Worm (Caenorhabditis elegans): Measurements from ENCODE around the gene rpb-4.

DNA sequence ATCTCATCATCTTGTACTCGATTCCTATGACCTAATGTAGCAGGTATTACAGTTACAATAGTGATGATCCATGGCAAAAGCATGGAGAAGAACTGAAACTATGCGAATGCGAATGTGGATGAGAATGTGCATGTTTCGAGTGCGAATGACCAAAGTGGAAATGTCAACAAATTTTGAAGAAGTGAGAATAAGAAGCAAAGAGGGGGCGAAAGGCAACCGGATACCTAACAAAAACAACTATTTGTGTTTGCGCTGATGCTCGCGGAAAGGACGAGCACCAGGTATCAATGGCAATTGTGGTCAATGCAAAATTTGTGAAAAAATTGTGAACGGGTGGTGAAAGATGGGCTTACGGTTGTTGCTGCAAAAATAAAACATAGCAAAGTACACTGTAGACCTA is 28.3 kb downstream of the rpb-4 start, which contains the start of gene nas-7:
- TF ChIP-seq elt-2 (tag; optimal IDR thresholded peaks at IDR 0.05), result no peak
- TF ChIP-seq hlh-15 (tag; optimal IDR thresholded peaks at IDR 0.05), result no peak
- no peak for TF ChIP-seq ceh-6 (GFP tag; optimal IDR thresholded peaks at IDR 0.05)
- TF ChIP-seq ama-1 (optimal IDR thresholded peaks at IDR 0.05), result no peak
- no peak for TF ChIP-seq tbx-2 (tag; optimal IDR thresholded peaks at IDR 0.05)
- TF ChIP-seq mec-3 (tag; optimal IDR thresholded peaks at IDR 0.05; ENCODE audit: borderline replicate concordance), result no peak
- no peak for TF ChIP-seq ceh-30 (tag; optimal IDR thresholded peaks at IDR 0.05)
